Fruit fly (Drosophila melanogaster) whole organism, embryonic: ENCODE data around the gene CG11052.

Experiments
- Adf1 ChIP-seq: fragments of 200-800 bp; sonication (Bioruptor generic); IDR thresholded peaks from 2 replicates; pipeline ENCODE4 v1.3.6; 2022; ENCODE audit warnings: missing biosample characterization, missing genetic modification characterization
- B-H2 ChIP-seq: fragments of 200-800 bp; sonication (Bioruptor generic); optimal IDR thresholded peaks from 2 replicates; lab custom pipeline; 2018; ENCODE audit warnings: missing biosample characterization, mild to moderate bottlenecking, missing genetic modification characterization
- Blimp-1 ChIP-seq: fragments of 200-800 bp; sonication (Bioruptor generic); optimal IDR thresholded peaks from 3 replicates; lab custom pipeline; 2018; ENCODE audit warnings: missing biosample characterization, missing genetic modification characterization, mild to moderate bottlenecking, moderate library complexity, missing genetic modification reagents
- CG10979 ChIP-seq: fragments of 200-800 bp; sonication (Bioruptor generic); optimal IDR thresholded peaks from 2 replicates; lab custom pipeline; 2018; ENCODE audit warnings: missing biosample characterization, mild to moderate bottlenecking, missing genetic modification characterization, moderate library complexity
- CG13624 ChIP-seq: fragments of 200-800 bp; sonication (Bioruptor generic); optimal IDR thresholded peaks from 2 replicates; lab custom pipeline; 2016; ENCODE audit warnings: missing biosample characterization, missing genetic modification characterization
- CG14667 ChIP-seq: fragments of 200-800 bp; sonication (Bioruptor generic); IDR thresholded peaks from 2 replicates; pipeline ENCODE4 v1.3.6; 2022; ENCODE audit warnings: missing biosample characterization, missing genetic modification characterization
- CG1647 ChIP-seq: fragments of 200-800 bp; sonication (Bioruptor generic); optimal IDR thresholded peaks from 3 replicates; lab custom pipeline; 2016; ENCODE audit warnings: missing biosample characterization, missing genetic modification characterization
- CG16813 ChIP-seq: fragments of 200-800 bp; sonication (Bioruptor generic); IDR thresholded peaks from 3 replicates; pipeline ENCODE4 v1.3.6; 2022; ENCODE audit warnings: missing biosample characterization, missing genetic modification characterization; ENCODE audit not compliant: partially characterized antibody
- CG17186 ChIP-seq: fragments of 200-800 bp; sonication (Bioruptor generic); optimal IDR thresholded peaks from 3 replicates; lab custom pipeline; 2017; ENCODE audit warnings: missing biosample characterization, missing genetic modification reagents, missing genetic modification characterization
- CG17328 ChIP-seq: fragments of 200-800 bp; sonication (Bioruptor generic); IDR thresholded peaks from 2 replicates; pipeline ENCODE4 v1.3.6; 2022; ENCODE audit warnings: missing biosample characterization, missing genetic modification characterization
- CG18262 ChIP-seq: fragments of 200-800 bp; optimal IDR thresholded peaks from 3 replicates; lab custom pipeline; 2019; ENCODE audit warnings: missing biosample characterization, mild to moderate bottlenecking, missing genetic modification characterization, moderate library complexity
- CG2875 ChIP-seq: fragments of 200-800 bp; sonication (Bioruptor generic); optimal IDR thresholded peaks from 2 replicates; lab custom pipeline; 2017; ENCODE audit warnings: missing biosample characterization, mild to moderate bottlenecking, missing genetic modification characterization, missing genetic modification reagents
- CG33213 ChIP-seq: fragments of 200-800 bp; sonication (Bioruptor generic); optimal IDR thresholded peaks from 3 replicates; lab custom pipeline; 2016; ENCODE audit warnings: missing biosample characterization, missing genetic modification characterization
- CG34422 ChIP-seq: fragments of 200-800 bp; sonication (Bioruptor generic); IDR thresholded peaks from 3 replicates; pipeline ENCODE4 v1.3.6; 2022; ENCODE audit warnings: missing biosample characterization, missing genetic modification characterization
- CG4328 ChIP-seq: fragments of 200-800 bp; sonication (Bioruptor generic); optimal IDR thresholded peaks from 3 replicates; lab custom pipeline; 2017; ENCODE audit warnings: missing biosample characterization, missing genetic modification reagents, missing genetic modification characterization
- CG43689 ChIP-seq: fragments of 200-800 bp; sonication (Bioruptor generic); IDR thresholded peaks from 2 replicates; pipeline ENCODE4 v1.3.6; 2022; ENCODE audit warnings: missing biosample characterization, missing genetic modification characterization
- CG6654 ChIP-seq: fragments of 200-800 bp; sonication (Bioruptor generic); optimal IDR thresholded peaks from 2 replicates; lab custom pipeline; 2017; ENCODE audit warnings: missing biosample characterization, mild to moderate bottlenecking, missing genetic modification characterization
- CG7372 ChIP-seq: fragments of 200-800 bp; sonication (Bioruptor generic); IDR thresholded peaks from 2 replicates; pipeline ENCODE4 v1.3.6; 2022; ENCODE audit warnings: missing biosample characterization, missing genetic modification characterization
- CG8924 ChIP-seq: fragments of 200-800 bp; optimal IDR thresholded peaks from 3 replicates; lab custom pipeline; 2019; ENCODE audit warnings: missing biosample characterization, mild to moderate bottlenecking, missing genetic modification characterization, moderate library complexity
- CG8944 ChIP-seq: fragments of 200-800 bp; sonication (Bioruptor generic); optimal IDR thresholded peaks from 3 replicates; lab custom pipeline; 2016; ENCODE audit warnings: missing biosample characterization, missing genetic modification characterization
- CG9817 ChIP-seq: fragments of 200-800 bp; sonication (Bioruptor generic); optimal IDR thresholded peaks from 2 replicates; lab custom pipeline; 2018; ENCODE audit warnings: missing biosample characterization, mild to moderate bottlenecking, missing genetic modification characterization, moderate library complexity
- D ChIP-seq, 2 experiments: fragments of 200-800 bp in 1 of 2; fragments of >200 bp in 1 of 2; sonication (Bioruptor generic) in 1 of 2; optimal IDR thresholded peaks; 2 replicates in 1 of 2; 3 replicates in 1 of 2; lab custom pipeline; 2017; ENCODE audit warnings: mild to moderate bottlenecking in 1 of 2, missing biosample characterization in 1 of 2, missing genetic modification characterization in 1 of 2, missing genetic modification reagents in 1 of 2
- Dip3 ChIP-seq: fragments of 200-800 bp; sonication (Bioruptor generic); optimal IDR thresholded peaks from 3 replicates; lab custom pipeline; 2016; ENCODE audit warnings: missing biosample characterization, missing genetic modification characterization
- Hsf ChIP-seq: fragments of 200-800 bp; sonication (Bioruptor generic); optimal IDR thresholded peaks from 3 replicates; lab custom pipeline; 2016; ENCODE audit warnings: missing biosample characterization, missing genetic modification characterization
- NK7.1 ChIP-seq: fragments of 200-800 bp; sonication (Bioruptor generic); optimal IDR thresholded peaks from 3 replicates; lab custom pipeline; 2016; ENCODE audit warnings: missing biosample characterization, missing genetic modification characterization
- Nf-YC ChIP-seq: fragments of 200-800 bp; optimal IDR thresholded peaks from 3 replicates; lab custom pipeline; 2019; ENCODE audit warnings: missing biosample characterization, mild to moderate bottlenecking, missing genetic modification characterization, moderate library complexity
- Opbp ChIP-seq: fragments of 200-800 bp; sonication (Bioruptor generic); IDR thresholded peaks from 3 replicates; pipeline ENCODE4 v1.3.6; 2022; ENCODE audit warnings: missing biosample characterization, missing genetic modification characterization; ENCODE audit not compliant: partially characterized antibody
- Scr ChIP-seq: fragments of 200-800 bp; sonication (Bioruptor generic); IDR thresholded peaks from 2 replicates; pipeline ENCODE4 v1.3.6; 2022; ENCODE audit warnings: missing biosample characterization, missing genetic modification characterization; ENCODE audit not compliant: partially characterized antibody
- Sox102F ChIP-seq: fragments of 200-800 bp; sonication (Bioruptor generic); optimal IDR thresholded peaks from 2 replicates; lab custom pipeline; 2018; ENCODE audit warnings: missing biosample characterization, mild to moderate bottlenecking, missing genetic modification characterization, moderate library complexity
- Stat92E ChIP-seq, 3 experiments: fragments of >200 bp in 2 of 3; fragments of 200-800 bp in 1 of 3; sonication (Bioruptor generic) in 1 of 3; optimal IDR thresholded peaks; 2 replicates each; lab custom pipeline; 2017 to 2019; ENCODE audit warnings: missing biosample characterization in 3 of 3, missing genetic modification characterization in 3 of 3, mild to moderate bottlenecking in 1 of 3, moderate library complexity in 1 of 3
- Taf1 ChIP-seq: fragments of 200-800 bp; sonication (Bioruptor generic); IDR thresholded peaks from 2 replicates; pipeline ENCODE4 v1.3.6; 2022; ENCODE audit warnings: missing biosample characterization, missing genetic modification characterization
- bowl ChIP-seq: fragments of 200-800 bp; sonication (Bioruptor generic); IDR thresholded peaks from 2 replicates; pipeline ENCODE4 v1.3.6; 2022; ENCODE audit warnings: missing biosample characterization, missing genetic modification characterization
- cas ChIP-seq: fragments of 200-800 bp; sonication (Bioruptor generic); IDR thresholded peaks from 2 replicates; pipeline ENCODE4 v1.3.6; 2022; ENCODE audit warnings: missing biosample characterization, missing genetic modification characterization
- chinmo ChIP-seq: fragments of 200-800 bp; sonication (Bioruptor generic); IDR thresholded peaks from 4 replicates; pipeline ENCODE4 v1.3.6; 2022; ENCODE audit warnings: missing biosample characterization, missing genetic modification characterization; ENCODE audit not compliant: partially characterized antibody
- da ChIP-seq: fragments of 200-800 bp; sonication (Bioruptor generic); optimal IDR thresholded peaks from 2 replicates; lab custom pipeline; 2016; ENCODE audit warnings: missing biosample characterization, missing genetic modification characterization
- danr ChIP-seq: fragments of 200-800 bp; sonication (Bioruptor generic); IDR thresholded peaks from 2 replicates; pipeline ENCODE4 v1.3.6; 2022; ENCODE audit warnings: missing biosample characterization, missing genetic modification characterization
- fd3F ChIP-seq: fragments of 200-800 bp; sonication (Bioruptor generic); optimal IDR thresholded peaks from 2 replicates; lab custom pipeline; 2018; ENCODE audit warnings: missing biosample characterization, mild to moderate bottlenecking, missing genetic modification characterization, moderate library complexity
- kni ChIP-seq: fragments of 200-800 bp; sonication (Bioruptor generic); optimal IDR thresholded peaks from 3 replicates; lab custom pipeline; 2017; ENCODE audit warnings: mild to moderate bottlenecking, missing biosample characterization, missing genetic modification reagents, missing genetic modification characterization
- knrl ChIP-seq: fragments of 200-800 bp; sonication (Bioruptor generic); IDR thresholded peaks from 3 replicates; pipeline ENCODE4 v1.3.6; 2022; ENCODE audit warnings: missing biosample characterization, missing genetic modification characterization; ENCODE audit not compliant: partially characterized antibody
- nerfin-1 ChIP-seq: fragments of 200-800 bp; sonication (Bioruptor generic); optimal IDR thresholded peaks from 3 replicates; lab custom pipeline; 2019; ENCODE audit warnings: missing biosample characterization, mild to moderate bottlenecking, missing genetic modification characterization, moderate library complexity
- nerfin-2 ChIP-seq: fragments of 200-800 bp; sonication (Bioruptor generic); IDR thresholded peaks from 2 replicates; pipeline ENCODE4 v1.3.6; 2022; ENCODE audit warnings: missing biosample characterization, missing genetic modification characterization; ENCODE audit not compliant: partially characterized antibody
- oc ChIP-seq: fragments of 200-800 bp; sonication (Bioruptor generic); optimal IDR thresholded peaks from 2 replicates; lab custom pipeline; 2018; ENCODE audit warnings: missing biosample characterization, mild to moderate bottlenecking, missing genetic modification characterization, moderate library complexity
- phol ChIP-seq: fragments of 200-800 bp; sonication (Bioruptor generic); optimal IDR thresholded peaks from 3 replicates; lab custom pipeline; 2018; ENCODE audit warnings: missing biosample characterization, mild to moderate bottlenecking, missing genetic modification characterization, moderate library complexity
- pros ChIP-seq: fragments of 200-800 bp; sonication (Bioruptor generic); optimal IDR thresholded peaks from 3 replicates; lab custom pipeline; 2019; ENCODE audit warnings: missing biosample characterization, mild to moderate bottlenecking, missing genetic modification characterization, moderate library complexity
- rib ChIP-seq: fragments of 200-800 bp; sonication (Bioruptor generic); IDR thresholded peaks from 2 replicates; pipeline ENCODE4 v1.3.6; 2022; ENCODE audit warnings: missing biosample characterization, missing genetic modification characterization
- stc ChIP-seq: fragments of 200-800 bp; sonication (Bioruptor generic); IDR thresholded peaks from 2 replicates; pipeline ENCODE4 v1.3.6; 2022; ENCODE audit warnings: missing biosample characterization, missing genetic modification characterization
- toy ChIP-seq: fragments of 200-800 bp; sonication (Bioruptor generic); IDR thresholded peaks from 2 replicates; pipeline ENCODE4 v1.3.6; 2022; ENCODE audit warnings: missing biosample characterization, missing genetic modification characterization
- zf30C ChIP-seq: fragments of 200-800 bp; sonication (Bioruptor generic); optimal IDR thresholded peaks from 3 replicates; lab custom pipeline; 2018; ENCODE audit warnings: missing biosample characterization, mild to moderate bottlenecking, missing genetic modification characterization

The CG11052 gene

DNA sequence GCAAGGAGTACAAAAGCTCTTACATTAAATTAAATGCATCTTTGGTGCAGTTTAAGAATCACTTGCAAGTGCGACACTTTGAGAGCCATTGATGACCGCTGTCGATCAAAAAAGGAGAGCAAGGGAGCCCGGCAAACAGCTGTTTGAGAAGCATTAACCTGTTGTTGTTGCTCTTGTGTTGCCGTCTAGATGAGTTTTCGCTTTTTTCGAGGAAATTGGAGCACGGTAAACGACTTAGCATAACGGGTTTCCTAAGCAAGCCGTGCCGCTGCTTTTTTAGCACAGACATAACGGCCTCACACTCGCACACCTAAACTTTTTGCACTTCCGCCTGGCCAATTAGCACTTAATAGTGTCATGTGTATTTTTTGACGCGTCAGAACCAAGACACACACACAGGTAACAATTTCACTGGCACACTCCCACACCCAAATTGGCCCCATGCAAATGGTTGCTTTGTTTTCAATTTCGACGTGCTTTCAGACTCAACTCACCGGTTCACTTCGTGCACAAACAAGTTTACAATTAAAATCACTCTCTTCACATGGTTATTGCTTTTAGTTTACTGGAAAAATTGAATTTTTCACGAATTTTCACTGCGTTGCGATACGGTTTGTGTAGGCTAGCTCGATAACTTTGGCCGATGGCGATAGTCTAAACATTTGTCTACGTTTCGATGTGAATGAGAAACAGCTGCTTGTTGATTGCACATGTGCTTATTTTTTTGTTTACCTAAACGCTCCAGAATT lies 21.2 kb upstream of the CG11052 start, which contains the start of the genes CG10903 and CG2747 (continued):
- no peak for TF ChIP-seq stc (GFP tag; lab: Robert Waterston, UW)
- peak; percentile 13 for TF ChIP-seq nerfin-1 (tag; lab: Kevin White, UChicago)
- peak in 1 of 3 experiments; percentile 10 for TF ChIP-seq Stat92E (GFP tag; optimal IDR thresholded peaks at IDR 0.05; lab: Kevin White, UChicago)
- TF ChIP-seq Scr (GFP tag; lab: Robert Waterston, UW) = peak; percentile 74
- TF ChIP-seq CG34422 (GFP tag; lab: Robert Waterston, UW) = peak; percentile 25; the same call in 1 of the 3 replicates
- TF ChIP-seq nerfin-2 (GFP tag; lab: Robert Waterston, UW) = peak; percentile 16; the same call in 1 of the 2 replicates
- peak; percentile 5 for TF ChIP-seq B-H2 (GFP tag; lab: Kevin White, UChicago)
- no peak for TF ChIP-seq toy (GFP tag; lab: Robert Waterston, UW)
- TF ChIP-seq bowl (GFP tag; lab: Robert Waterston, UW) = no peak
- no peak for TF ChIP-seq pros (GFP tag; lab: Kevin White, UChicago)
- TF ChIP-seq CG17328 = no peak
- no peak for TF ChIP-seq rib
- no peak for TF ChIP-seq CG2875 (GFP tag; lab: Kevin White, UChicago)
- TF ChIP-seq CG14667 = no peak
- no peak for TF ChIP-seq Dip3 (GFP tag; lab: Kevin White, UChicago)
- peak; percentile 61 for TF ChIP-seq Blimp-1
- peak; percentile 8 for TF ChIP-seq CG8924
- TF ChIP-seq CG18262 (tag; lab: Kevin White, UChicago) = peak; percentile 8
- no peak for TF ChIP-seq Sox102F (GFP tag; lab: Kevin White, UChicago)
- peak; percentile 56 for TF ChIP-seq CG17186 (GFP tag; lab: Kevin White, UChicago)
- TF ChIP-seq Opbp (GFP tag; lab: Robert Waterston, UW) = peak; percentile 59; the same call in 1 of the 3 replicates
- no peak for TF ChIP-seq NK7.1 (GFP tag; lab: Kevin White, UChicago)
- peak; percentile 43 for TF ChIP-seq Nf-YC
- TF ChIP-seq CG6654 (GFP tag; lab: Kevin White, UChicago) = peak; percentile 97
- TF ChIP-seq da (GFP tag; lab: Kevin White, UChicago) = no peak
- peak; percentile 59; the same call in 1 of the 4 replicates for TF ChIP-seq chinmo
- no peak for TF ChIP-seq CG8944 (GFP tag; lab: Kevin White, UChicago)
- TF ChIP-seq CG13624 = peak; percentile 17
- no peak for TF ChIP-seq cas
- no peak for TF ChIP-seq oc (tag; lab: Kevin White, UChicago)
- TF ChIP-seq CG10979 (tag; lab: Kevin White, UChicago) = no peak
- TF ChIP-seq CG16813 = peak; percentile 64; the same call in 2 of the 3 replicates
- TF ChIP-seq CG43689 (GFP tag; lab: Robert Waterston, UW) = no peak
- TF ChIP-seq knrl = peak; percentile 66
- peak; percentile 74 for TF ChIP-seq kni
- TF ChIP-seq CG1647 = no peak
- TF ChIP-seq phol (tag; lab: Kevin White, UChicago) = peak; percentile 43
- TF ChIP-seq Adf1 (GFP tag; lab: Robert Waterston, UW) = no peak
- TF ChIP-seq CG4328 = no peak
- TF ChIP-seq Taf1 (GFP tag; lab: Robert Waterston, UW) = no peak
- no peak for TF ChIP-seq CG33213
- TF ChIP-seq CG9817 (tag; lab: Kevin White, UChicago) = no peak
- TF ChIP-seq zf30C (GFP tag; lab: Kevin White, UChicago) = no peak
- TF ChIP-seq danr (GFP tag; lab: Robert Waterston, UW) = no peak
- no peak for TF ChIP-seq fd3F (GFP tag; lab: Kevin White, UChicago)
- TF ChIP-seq Hsf (GFP tag; lab: Kevin White, UChicago) = no peak
- TF ChIP-seq CG7372 (GFP tag; lab: Robert Waterston, UW) = no peak
- peak; percentile 29 for TF ChIP-seq D (optimal IDR thresholded peaks at IDR 0.05; lab: Kevin White, UChicago)
- no peak for TF ChIP-seq D (GFP tag; optimal IDR thresholded peaks at IDR 0.05; lab: Kevin White, UChicago)
